Fruit fly (Drosophila melanogaster): ENCODE results near the gene Bet5.

DNA sequence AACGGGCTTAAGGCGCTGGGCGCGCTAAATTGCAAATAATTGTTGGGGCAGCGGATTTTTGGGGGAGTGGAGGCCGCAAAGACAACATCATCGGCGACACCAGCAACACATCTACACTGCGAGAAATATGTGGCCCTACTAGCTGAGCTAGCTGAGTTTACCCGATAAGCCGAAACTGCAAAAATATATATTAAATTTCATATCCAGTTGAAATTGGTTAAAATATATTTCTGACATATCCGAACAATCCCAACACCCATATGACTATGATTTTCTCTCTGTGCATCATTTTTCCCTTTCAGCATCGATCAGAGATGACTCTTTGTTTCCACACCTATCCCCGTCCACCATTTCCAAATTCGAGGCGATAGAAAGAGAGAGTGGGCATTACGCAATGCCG lies 9.8 kb downstream of the Bet5 start:
- TF ChIP-seq CG8478 (optimal IDR thresholded peaks at IDR 0.05), result no peak
- TF ChIP-seq CTCF (optimal IDR thresholded peaks at IDR 0.05), result no peak
